Fruit fly (Drosophila melanogaster): ENCODE data around the gene alphaTub85E.
A peak's percentile ranks its signal among the peaks of the same experiment; 100 is the strongest.

Gene alphaTub85E

DNA sequence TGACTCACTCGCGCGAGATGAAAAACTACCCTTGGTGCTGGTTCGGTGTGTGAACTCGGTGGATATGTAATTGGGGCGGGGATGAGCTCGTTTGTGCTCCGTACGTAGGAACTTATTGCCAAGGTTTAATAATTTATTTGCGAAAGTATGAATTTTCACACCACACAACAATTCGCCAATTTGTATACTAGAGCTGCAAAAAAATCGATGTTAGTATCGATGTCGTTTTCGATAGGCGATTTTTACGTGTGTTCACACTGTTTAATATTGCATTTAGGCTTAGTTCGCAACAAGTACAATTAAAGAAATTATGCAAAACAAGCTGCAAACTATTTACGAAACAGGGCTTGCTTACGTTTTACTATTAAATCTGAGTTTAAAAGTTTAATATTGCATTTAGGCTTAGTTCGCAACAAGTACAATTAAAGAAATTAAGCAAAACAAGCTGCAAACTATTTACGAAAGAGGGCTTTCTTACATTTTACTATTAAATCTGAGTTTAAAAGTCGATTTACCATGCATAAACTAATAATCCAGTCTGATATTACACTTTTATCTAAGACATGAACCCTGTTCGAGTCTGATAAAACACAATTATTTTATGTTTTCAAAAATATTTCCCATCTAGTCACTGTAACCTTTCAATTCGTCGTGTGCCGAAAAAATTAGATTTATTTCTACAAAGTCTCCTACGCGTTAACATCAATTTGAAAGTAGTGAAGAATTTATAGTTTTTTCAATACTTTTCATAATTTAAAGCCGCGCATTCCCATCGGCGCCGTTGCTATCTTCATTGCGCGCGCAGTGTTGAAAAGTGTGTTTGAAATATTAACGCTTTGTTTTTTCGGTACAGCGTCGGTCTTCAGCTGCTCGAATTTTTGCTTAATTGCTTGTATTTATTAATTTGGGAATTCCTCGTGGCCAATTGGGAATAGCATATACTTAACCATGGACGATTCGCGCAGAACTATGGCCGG, 30.2 kb upstream of the alphaTub85E start, which contains the start of the genes Snap24 and CG8478:
TSS of gene Snap24 (minus strand) at position 196 of the 977 bp plus-strand sequence.
TSS of gene CG8478 (plus strand) at position 696 of the 977 bp plus-strand sequence.
- TF ChIP-seq CG10631 (GFP tag; optimal IDR thresholded peaks at IDR 0.05) (no peak), Eip78C (GFP tag) (peak; percentile 61), CG3032 (tag; optimal IDR thresholded peaks at IDR 0.05) (peak; percentile 13), CG7368 (GFP tag; optimal IDR thresholded peaks at IDR 0.05) (no peak), vri (GFP tag; optimal IDR thresholded peaks at IDR 0.05) (no peak), fkh (GFP tag; optimal IDR thresholded peaks at IDR 0.05) (no peak), CG32006 (GFP tag; optimal IDR thresholded peaks at IDR 0.05) (no peak), topi (GFP tag; optimal IDR thresholded peaks at IDR 0.05) (peak; percentile 44), Ets21C (GFP tag; optimal IDR thresholded peaks at IDR 0.05) (no peak), CG9139 (GFP tag; optimal IDR thresholded peaks at IDR 0.05) (no peak), Ets96B (tag; optimal IDR thresholded peaks at IDR 0.05) (no peak), ss (GFP tag; optimal IDR thresholded peaks at IDR 0.05) (no peak)

DNA sequence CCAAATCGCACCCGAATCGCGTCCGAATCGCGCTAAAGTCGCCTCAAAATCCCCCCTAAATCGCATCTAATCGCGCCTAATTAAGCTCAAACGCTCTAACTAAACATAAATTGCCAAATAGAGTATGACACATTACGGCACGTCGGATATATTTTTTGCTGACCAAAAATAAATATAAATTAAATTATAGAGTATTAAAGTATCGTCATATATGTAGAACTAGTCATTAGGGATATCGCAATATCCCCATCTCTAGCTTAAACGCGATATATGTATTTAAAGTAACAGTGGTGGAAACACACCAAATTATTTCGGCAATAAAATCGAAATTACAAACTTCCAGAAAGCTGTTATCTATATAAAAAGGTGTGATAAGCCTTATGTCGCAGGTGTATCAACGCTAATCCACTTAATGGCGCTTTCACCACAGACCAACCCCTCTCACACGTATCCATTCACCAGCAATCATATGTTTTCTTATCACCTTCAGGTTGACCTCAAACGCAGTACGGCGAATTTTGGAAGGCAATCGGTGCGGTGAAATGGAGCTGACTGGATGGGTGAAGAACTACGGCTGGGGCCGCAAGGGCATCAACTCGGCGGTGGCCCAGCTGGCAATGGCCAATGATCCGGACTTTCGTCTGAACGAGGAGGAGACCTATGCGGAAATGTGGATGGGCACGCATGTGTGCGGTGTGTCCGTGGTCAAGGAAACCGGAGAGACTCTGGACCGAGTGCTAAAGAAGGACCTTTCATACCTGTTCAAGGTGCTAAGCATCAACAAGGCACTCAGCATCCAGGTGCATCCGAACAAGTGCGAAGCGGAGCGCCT, 26.5 kb upstream of the alphaTub85E start, which contains the start of gene Mpi:
TSS of gene Mpi (plus strand) at position 263 of the 832 bp plus-strand sequence.
- TF ChIP-seq eg (GFP tag; IDR thresholded peaks at IDR 0.05) (0 out of 3 replicates have a peak, but pooled peaks have one; percentile 30), svp (GFP tag) (peak; percentile 98), Smox (GFP tag; optimal IDR thresholded peaks at IDR 0.05) (no peak), CG11762 (GFP tag; optimal IDR thresholded peaks at IDR 0.05; ENCODE audit: insufficient read depth) (no peak), OdsH (GFP tag; optimal IDR thresholded peaks at IDR 0.05) (no peak), Met (GFP tag; optimal IDR thresholded peaks at IDR 0.05) (no peak), Eip75B (GFP tag; optimal IDR thresholded peaks at IDR 0.05) (no peak), CG1621 (tag; optimal IDR thresholded peaks at IDR 0.05) (no peak), topi (GFP tag; optimal IDR thresholded peaks at IDR 0.05) (no peak), CG31627 (GFP tag; optimal IDR thresholded peaks at IDR 0.05) (no peak), CG8632 (GFP tag; optimal IDR thresholded peaks at IDR 0.05) (no peak), CG11902 (GFP tag; optimal IDR thresholded peaks at IDR 0.05) (no peak), salr (GFP tag; optimal IDR thresholded peaks at IDR 0.05) (no peak), Ets21C (GFP tag; optimal IDR thresholded peaks at IDR 0.05) (no peak), fkh (GFP tag; optimal IDR thresholded peaks at IDR 0.05) (no peak), CG8119 (GFP tag; IDR thresholded peaks at IDR 0.05) (0 out of 3 replicates have a peak, but pooled peaks have one; percentile 23), CG3032 (tag; optimal IDR thresholded peaks at IDR 0.05) (peak; percentile 36), CG6854 (GFP tag; optimal IDR thresholded peaks at IDR 0.05) (no peak), Hr39 (GFP tag; optimal IDR thresholded peaks at IDR 0.05) (no peak), esn (GFP tag; optimal IDR thresholded peaks at IDR 0.05) (peak; percentile 34), CG4318 (GFP tag; optimal IDR thresholded peaks at IDR 0.05) (no peak), CG32006 (GFP tag; optimal IDR thresholded peaks at IDR 0.05) (no peak)

DNA sequence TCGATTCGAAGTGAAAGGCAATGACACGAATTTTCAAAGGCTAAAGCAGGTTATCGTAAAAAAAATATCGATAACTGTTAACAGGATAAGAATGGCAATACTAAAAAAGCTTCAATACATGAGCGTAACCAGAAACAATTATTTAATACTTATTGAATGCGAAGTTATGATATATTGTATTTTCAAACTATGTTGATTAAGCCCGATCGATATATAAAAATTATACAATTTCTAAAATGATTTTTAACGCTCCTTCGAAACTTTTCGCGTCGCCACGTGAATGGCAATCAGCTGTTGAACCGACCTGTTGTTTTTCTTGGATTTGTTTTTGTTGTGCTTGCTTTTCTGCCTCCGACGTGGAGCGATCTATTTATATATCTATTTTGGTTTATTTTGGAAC, 23.1 kb upstream of the alphaTub85E start, which contains the start of the genes Alg12 and Rpt3R:
TSS of gene Alg12 (plus strand) at position 305 of the 400 bp plus-strand sequence.
TSS of gene Rpt3R (minus strand) at position 324 of the 400 bp plus-strand sequence.
- TF ChIP-seq achi (GFP tag; optimal IDR thresholded peaks at IDR 0.05) (no peak), OdsH (GFP tag; optimal IDR thresholded peaks at IDR 0.05) (no peak), Smox (GFP tag; optimal IDR thresholded peaks at IDR 0.05) (no peak), CG8319 (GFP tag; optimal IDR thresholded peaks at IDR 0.05) (no peak), CG15336 (GFP tag; IDR thresholded peaks at IDR 0.05) (no peak), Hr38 (GFP tag; optimal IDR thresholded peaks at IDR 0.05) (no peak), lz (GFP tag; optimal IDR thresholded peaks at IDR 0.05) (no peak), Ets21C (GFP tag; optimal IDR thresholded peaks at IDR 0.05) (no peak), fd85E (GFP tag; optimal IDR thresholded peaks at IDR 0.05) (no peak), vri (GFP tag; optimal IDR thresholded peaks at IDR 0.05) (no peak), fkh (GFP tag; optimal IDR thresholded peaks at IDR 0.05) (no peak)
